Fruit fly (Drosophila melanogaster) whole organism: Measurements from ENCODE around the gene Gnpat.

Experiments
- CG8478 ChIP-seq: fragments of >200 bp; optimal IDR thresholded peaks from 2 replicates; lab custom pipeline; 2018; ENCODE audit warnings: inconsistent platforms
- EcR ChIP-seq, 2 experiments: fragments of >200 bp; optimal IDR thresholded peaks; 2 replicates each; lab custom pipeline; 2017; ENCODE audit warnings: missing biosample characterization in 2 of 2, missing genetic modification characterization in 2 of 2, missing genetic modification reagents in 2 of 2
- pan ChIP-seq: fragments of >200 bp; optimal IDR thresholded peaks from 2 replicates; lab custom pipeline; 2017
- psq ChIP-seq: fragments of >200 bp; optimal IDR thresholded peaks from 2 replicates; lab custom pipeline; 2017
- usp ChIP-seq: fragments of >200 bp; optimal IDR thresholded peaks from 2 replicates; lab custom pipeline; 2017; ENCODE audit warnings: missing biosample characterization, missing genetic modification characterization, mixed read lengths

dm6 chr3R:25517521-25517920, 26.8 kb upstream of the Gnpat start:
- TF ChIP-seq usp (GFP tag; lab: Kevin White, UChicago) (no peak), psq (lab: Kevin White, UChicago) (no peak), pan (lab: Kevin White, UChicago) (no peak), CG8478 (lab: Kevin White, UChicago) (no peak), EcR (GFP tag; optimal IDR thresholded peaks at IDR 0.05; lab: Kevin White, UChicago) (no peak)
